Fruit fly (Drosophila melanogaster) whole organism, adult: ENCODE measurements around the gene CG46397.
A peak's percentile ranks its signal among the peaks of the same experiment; 100 is the strongest.

ENCODE experiments used
- CG11617 ChIP-seq: fragments of 200-800 bp; sonication (Bioruptor generic); optimal IDR thresholded peaks from 2 replicates; lab custom pipeline; 2017; ENCODE audit warnings: mild to moderate bottlenecking, missing biosample characterization, missing genetic modification reagents, missing genetic modification characterization
- CG12768 ChIP-seq: fragments of 200-800 bp; sonication (Bioruptor generic); optimal IDR thresholded peaks from 2 replicates; lab custom pipeline; 2017; ENCODE audit warnings: missing biosample characterization, missing genetic modification characterization, mild to moderate bottlenecking, moderate library complexity, missing genetic modification reagents
- CG14711 ChIP-seq: fragments of 200-800 bp; sonication (Bioruptor generic); optimal IDR thresholded peaks from 2 replicates; lab custom pipeline; 2018; ENCODE audit warnings: missing biosample characterization, mild to moderate bottlenecking, missing genetic modification characterization, moderate library complexity
- CG1620 ChIP-seq: fragments of 200-800 bp; sonication (Bioruptor generic); optimal IDR thresholded peaks from 2 replicates; lab custom pipeline; 2016; ENCODE audit warnings: missing biosample characterization, missing genetic modification characterization
- CG33017 ChIP-seq: fragments of 200-800 bp; sonication (Bioruptor generic); optimal IDR thresholded peaks from 2 replicates; lab custom pipeline; 2018; ENCODE audit warnings: missing biosample characterization, mild to moderate bottlenecking, missing genetic modification characterization, moderate library complexity
- CG5204 ChIP-seq: fragments of 200-800 bp; sonication (Bioruptor generic); optimal IDR thresholded peaks from 2 replicates; lab custom pipeline; 2016; ENCODE audit warnings: missing biosample characterization, missing genetic modification characterization
- CG7045 ChIP-seq: fragments of 200-800 bp; sonication (Bioruptor generic); optimal IDR thresholded peaks from 2 replicates; lab custom pipeline; 2017; ENCODE audit warnings: missing biosample characterization, mild to moderate bottlenecking, missing genetic modification characterization
- CG7101 ChIP-seq: fragments of 200-800 bp; sonication (Bioruptor generic); optimal IDR thresholded peaks from 2 replicates; lab custom pipeline; 2018; ENCODE audit warnings: missing biosample characterization, mild to moderate bottlenecking, missing genetic modification characterization, moderate library complexity
- Clk ChIP-seq: fragments of 200-800 bp; sonication (Bioruptor generic); optimal IDR thresholded peaks from 2 replicates; lab custom pipeline; 2017; ENCODE audit warnings: missing biosample characterization, missing genetic modification characterization
- Crg-1 ChIP-seq: fragments of 200-800 bp; sonication (Bioruptor generic); optimal IDR thresholded peaks from 2 replicates; lab custom pipeline; 2016; ENCODE audit warnings: missing biosample characterization, missing genetic modification characterization
- Hr96 ChIP-seq: fragments of 200-800 bp; sonication (Bioruptor generic); optimal IDR thresholded peaks from 2 replicates; lab custom pipeline; 2016; ENCODE audit warnings: missing biosample characterization, missing genetic modification characterization
- Mnt ChIP-seq: fragments of 200-800 bp; sonication (Bioruptor generic); optimal IDR thresholded peaks from 2 replicates; lab custom pipeline; 2016; ENCODE audit warnings: missing biosample characterization, mild to moderate bottlenecking, missing genetic modification characterization
- bab1 ChIP-seq: fragments of 200-800 bp; sonication (Bioruptor generic); optimal IDR thresholded peaks from 3 replicates; lab custom pipeline; 2019; ENCODE audit warnings: missing biosample characterization, mild to moderate bottlenecking, missing genetic modification characterization, moderate library complexity
- cic ChIP-seq: fragments of 200-800 bp; sonication (Bioruptor generic); optimal IDR thresholded peaks from 2 replicates; lab custom pipeline; 2017; ENCODE audit warnings: missing biosample characterization, mild to moderate bottlenecking, missing genetic modification characterization, moderate library complexity
- cnc ChIP-seq, 2 experiments: fragments of >200 bp; optimal IDR thresholded peaks; 2 replicates each; lab custom pipeline; 2017
- kay ChIP-seq: fragments of 200-800 bp; sonication (Bioruptor generic); peaks from one replicate; lab custom pipeline; 2016; ENCODE audit warnings: missing biosample characterization, missing genetic modification characterization, borderline replicate concordance
- ovo ChIP-seq: fragments of 200-800 bp; sonication (Bioruptor generic); optimal IDR thresholded peaks from 2 replicates; lab custom pipeline; 2016; ENCODE audit warnings: missing biosample characterization, missing genetic modification characterization
- pad ChIP-seq: fragments of 200-800 bp; sonication (Bioruptor generic); optimal IDR thresholded peaks from 3 replicates; lab custom pipeline; 2017; ENCODE audit warnings: missing biosample characterization, missing genetic modification characterization, mild to moderate bottlenecking, moderate library complexity, missing genetic modification reagents
- tj ChIP-seq: fragments of 200-800 bp; sonication (Bioruptor generic); optimal IDR thresholded peaks from 3 replicates; lab custom pipeline; 2017; ENCODE audit warnings: missing biosample characterization, mild to moderate bottlenecking, missing genetic modification characterization, moderate library complexity
- toe ChIP-seq: fragments of 200-800 bp; sonication (Bioruptor generic); optimal IDR thresholded peaks from 2 replicates; lab custom pipeline; 2016; ENCODE audit warnings: missing biosample characterization, missing genetic modification characterization

Gene CG46397

dm6 chr2L:8919638-8920037 is 27.4 kb upstream of the CG46397 start:
- TF ChIP-seq CG12768 (GFP tag; lab: Kevin White, UChicago) = no peak
- no peak for TF ChIP-seq Crg-1 (GFP tag; lab: Kevin White, UChicago)
- no peak for TF ChIP-seq kay (GFP tag; lab: Kevin White, UChicago)

dm6 chr2L:8920294-8920693 is 26.8 kb upstream of the CG46397 start:
- TF ChIP-seq Mnt (GFP tag; lab: Kevin White, UChicago) (no peak), CG1620 (GFP tag; lab: Kevin White, UChicago) (no peak), Crg-1 (GFP tag; lab: Kevin White, UChicago) (no peak), CG7101 (no peak), ovo (GFP tag; lab: Kevin White, UChicago) (no peak)

- TF ChIP-seq cnc (optimal IDR thresholded peaks at IDR 0.05; lab: Kevin White, UChicago) (no peak), CG5204 (GFP tag; lab: Kevin White, UChicago) (no peak), CG7101 (no peak), CG1620 (GFP tag; lab: Kevin White, UChicago) (no peak), Clk (GFP tag; lab: Kevin White, UChicago) (no peak)
These were observed 25.1 kb upstream of the CG46397 start for dm6 chr2L:8921934-8922333.

DNA sequence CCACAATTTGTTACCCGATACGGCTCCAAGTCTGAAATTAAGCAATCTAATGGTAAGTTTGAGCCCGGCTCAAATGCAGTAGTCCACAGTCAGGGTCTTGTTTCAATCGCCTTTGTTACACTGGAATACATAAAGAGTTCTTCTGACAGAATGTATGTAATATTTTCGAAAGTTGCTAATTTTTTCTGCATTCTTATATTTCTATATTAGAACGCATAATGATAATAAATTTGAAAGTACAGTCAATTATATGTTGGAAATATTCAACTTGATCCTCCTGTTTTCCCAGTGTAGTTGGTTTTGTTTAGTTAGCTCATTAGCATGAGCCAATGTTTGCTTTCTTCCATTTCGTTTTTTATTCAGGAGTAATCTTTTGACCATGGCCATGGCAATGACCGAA is 23.7 kb upstream of the CG46397 start:
- TF ChIP-seq cnc (optimal IDR thresholded peaks at IDR 0.05; lab: Kevin White, UChicago) (no peak), Clk (GFP tag; lab: Kevin White, UChicago) (no peak), pad (no peak), cic (GFP tag; lab: Kevin White, UChicago) (no peak), toe (GFP tag; lab: Kevin White, UChicago) (no peak), Crg-1 (GFP tag; lab: Kevin White, UChicago) (no peak), tj (no peak), bab1 (GFP tag; lab: Kevin White, UChicago) (no peak), CG1620 (GFP tag; lab: Kevin White, UChicago) (no peak), kay (GFP tag; lab: Kevin White, UChicago) (no peak), Mnt (GFP tag; lab: Kevin White, UChicago) (no peak), Hr96 (no peak), CG11617 (GFP tag; lab: Kevin White, UChicago) (no peak), CG7045 (GFP tag; lab: Kevin White, UChicago) (no peak), CG7101 (no peak), CG33017 (no peak)

DNA sequence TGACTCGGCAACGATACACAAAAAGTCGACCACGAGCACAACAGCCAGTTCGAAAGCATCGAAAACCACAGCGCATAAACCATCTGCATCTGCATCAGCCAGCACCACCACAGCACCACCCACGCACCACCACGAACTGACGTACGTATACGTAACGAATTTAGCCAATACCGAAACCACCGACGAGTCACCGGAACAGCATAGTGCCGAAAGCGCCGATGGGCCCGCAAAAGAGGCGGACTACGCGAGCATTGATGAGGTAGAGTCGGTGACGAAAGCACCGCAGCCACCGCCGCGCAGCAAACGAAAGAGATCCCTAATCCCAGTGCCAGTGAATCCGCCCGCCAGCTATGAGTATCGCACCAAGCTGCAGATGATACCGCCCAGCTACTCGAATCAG is 15.9 kb upstream of the CG46397 start:
- TF ChIP-seq ovo (GFP tag; lab: Kevin White, UChicago) (no peak), CG11617 (GFP tag; lab: Kevin White, UChicago) (no peak), CG7045 (GFP tag; lab: Kevin White, UChicago) (no peak), pad (no peak), CG14711 (no peak), Mnt (GFP tag; lab: Kevin White, UChicago) (no peak), Hr96 (no peak), cic (GFP tag; lab: Kevin White, UChicago) (no peak)

DNA sequence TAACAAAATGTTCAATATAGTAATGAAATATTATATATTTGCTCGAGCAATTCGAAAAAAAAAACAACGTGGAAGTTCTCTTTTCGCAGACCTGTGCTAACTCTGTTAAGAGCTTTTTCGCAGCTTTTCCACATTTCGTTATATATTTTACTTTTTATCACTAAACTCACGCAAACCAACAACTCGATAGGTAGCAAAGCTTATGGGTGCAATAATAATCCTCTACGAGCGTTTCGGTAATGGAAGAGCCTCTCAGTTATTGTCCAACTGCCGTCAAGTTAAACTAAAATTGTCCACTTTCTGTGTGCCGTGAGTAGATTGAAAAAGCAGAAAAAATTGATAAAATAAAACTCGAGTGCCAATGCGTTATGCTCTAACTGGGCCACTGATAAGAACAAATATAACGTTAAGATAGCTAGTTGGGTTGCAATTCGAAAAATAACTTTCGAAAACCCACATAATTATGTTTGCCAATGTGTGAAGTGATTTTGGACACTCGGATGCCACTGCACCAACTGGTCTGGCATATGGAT is 13.3 kb upstream of the CG46397 start, which contains the start of gene Tsp29Fa:
TSS of gene Tsp29Fa (plus strand) at position 253 of the 533 bp plus-strand sequence.
- peak; percentile 63 for TF ChIP-seq cic (GFP tag; lab: Kevin White, UChicago)
- TF ChIP-seq CG33017 = no peak
- TF ChIP-seq kay (GFP tag; lab: Kevin White, UChicago) = peak; percentile 78

dm6 chr2L:8937003-8937402 is 10.1 kb upstream of the CG46397 start, which contains the start of gene Tsp29Fb:
Gene Tsp29Fb (plus strand): TSS chr2L:8937390.
- TF ChIP-seq Crg-1 (GFP tag; lab: Kevin White, UChicago) = no peak
- no peak for TF ChIP-seq cic (GFP tag; lab: Kevin White, UChicago)
- peak; percentile 73 for TF ChIP-seq Clk (GFP tag; lab: Kevin White, UChicago)
- peak; percentile 81 for TF ChIP-seq Hr96
- peak; percentile 90 for TF ChIP-seq CG5204 (GFP tag; lab: Kevin White, UChicago)
- TF ChIP-seq CG7045 (GFP tag; lab: Kevin White, UChicago) = peak; percentile 87
- TF ChIP-seq toe (GFP tag; lab: Kevin White, UChicago) = peak; percentile 82
- peak; percentile 88 for TF ChIP-seq CG11617 (GFP tag; lab: Kevin White, UChicago)
- peak; percentile 69 for TF ChIP-seq CG14711
- peak; percentile 35 for TF ChIP-seq CG1620 (GFP tag; lab: Kevin White, UChicago)
- TF ChIP-seq cnc (optimal IDR thresholded peaks at IDR 0.05; lab: Kevin White, UChicago) = no peak
- TF ChIP-seq tj = peak; percentile 40
- TF ChIP-seq bab1 (GFP tag; lab: Kevin White, UChicago) = no peak
- TF ChIP-seq CG12768 (GFP tag; lab: Kevin White, UChicago) = peak; percentile 90
- peak; percentile 86 for TF ChIP-seq CG7101
- peak; percentile 57 for TF ChIP-seq pad
- peak; percentile 24 for TF ChIP-seq Mnt (GFP tag; lab: Kevin White, UChicago)
- peak; percentile 89 for TF ChIP-seq CG33017
- no peak for TF ChIP-seq kay (GFP tag; lab: Kevin White, UChicago)
- TF ChIP-seq ovo (GFP tag; lab: Kevin White, UChicago) = peak; percentile 19
